Worm (Caenorhabditis elegans): ENCODE measurements around the gene dpf-4.
A peak's percentile ranks its signal among the peaks of the same experiment; 100 is the strongest.

Gene dpf-4

ce11 chrIII:5874664-5875417, 15.7 kb downstream of the dpf-4 start:
- TF ChIP-seq lin-35 (GFP tag; optimal IDR thresholded peaks at IDR 0.05) (no peak), dsc-1 (tag; optimal IDR thresholded peaks at IDR 0.05) (peak; percentile 19), aha-1 (tag; optimal IDR thresholded peaks at IDR 0.05) (no peak), mab-9 (GFP tag; IDR thresholded peaks at IDR 0.05) (no peak), efl-1 (optimal IDR thresholded peaks at IDR 0.05) (no peak), efl-1 (GFP tag; optimal IDR thresholded peaks at IDR 0.05 in 1 of 2) (peak in 1 of 2 experiments; percentile 77), fkh-8 (tag; optimal IDR thresholded peaks at IDR 0.05) (no peak), lin-39 (tag; optimal IDR thresholded peaks at IDR 0.05) (no peak), lir-3 (tag; optimal IDR thresholded peaks at IDR 0.05; ENCODE audit: poor library complexity) (no peak), dpl-1 (GFP tag; optimal IDR thresholded peaks at IDR 0.05) (no peak), pax-3 (tag; optimal IDR thresholded peaks at IDR 0.05) (no peak), ztf-11 (tag; optimal IDR thresholded peaks at IDR 0.05) (no peak), nhr-11 (tag; optimal IDR thresholded peaks at IDR 0.05) (no peak), F16B12.6 (tag; optimal IDR thresholded peaks at IDR 0.05) (no peak), lsy-2 (tag; optimal IDR thresholded peaks at IDR 0.05) (no peak), elt-3 (tag; optimal IDR thresholded peaks at IDR 0.05) (no peak), sup-37 (GFP tag; optimal IDR thresholded peaks at IDR 0.05) (no peak), nhr-85 (tag) (no peak)

DNA sequence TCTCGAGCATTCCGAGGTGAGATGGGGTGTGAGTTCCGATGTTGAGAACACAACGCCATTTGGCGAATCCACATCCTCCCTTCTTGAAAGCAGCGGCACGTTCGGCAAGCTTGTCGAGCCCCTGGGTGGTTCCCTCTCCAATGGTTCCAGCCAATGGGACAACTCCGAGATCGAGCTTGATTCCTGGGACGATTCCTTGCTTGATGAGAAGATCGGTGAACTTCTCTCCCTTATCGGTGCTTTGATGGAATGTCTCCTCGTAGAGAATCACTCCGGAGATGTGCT, 16.3 kb downstream of the dpf-4 start:
- no peak for TF ChIP-seq xbp-1 (tag; optimal IDR thresholded peaks at IDR 0.05)
- no peak for TF ChIP-seq swsn-7 (tag; optimal IDR thresholded peaks at IDR 0.05)
- no peak for TF ChIP-seq unc-130 (tag; optimal IDR thresholded peaks at IDR 0.05)
- TF ChIP-seq snu-23 (GFP tag; optimal IDR thresholded peaks at IDR 0.05), result no peak
- no peak for TF ChIP-seq ztf-4 (tag; optimal IDR thresholded peaks at IDR 0.05)
- TF ChIP-seq hlh-17 (GFP tag; optimal IDR thresholded peaks at IDR 0.05; ENCODE audit: borderline replicate concordance), result no peak
- no peak for TF ChIP-seq mep-1 (tag; optimal IDR thresholded peaks at IDR 0.05)
- peak; percentile 36 for TF ChIP-seq nhr-85 (tag)
- no peak for TF ChIP-seq hlh-4 (tag; optimal IDR thresholded peaks at IDR 0.05)

- TF ChIP-seq elt-2 (tag; optimal IDR thresholded peaks at IDR 0.05) (peak; percentile 42), ces-1 (GFP tag; optimal IDR thresholded peaks at IDR 0.05) (no peak), efl-1 (optimal IDR thresholded peaks at IDR 0.05) (no peak), efl-1 (GFP tag; optimal IDR thresholded peaks at IDR 0.05 in 1 of 2) (peak in 1 of 2 experiments; percentile 32)
These were observed 16.6 kb downstream of the dpf-4 start for ce11 chrIII:5875705-5876104.

- TF ChIP-seq mdl-1 (tag; optimal IDR thresholded peaks at IDR 0.05) (peak in 1 of 2 experiments; percentile 40), xbp-1 (tag; optimal IDR thresholded peaks at IDR 0.05) (no peak), grh-1 (GFP tag; IDR thresholded peaks at IDR 0.05) (0 out of 2 replicates have a peak, but pooled peaks have one; percentile 5), elt-3 (tag; optimal IDR thresholded peaks at IDR 0.05) (peak in 1 of 6 experiments; percentile 30), C16A3.4 (tag; optimal IDR thresholded peaks at IDR 0.05) (no peak), dpl-1 (GFP tag; optimal IDR thresholded peaks at IDR 0.05) (peak in 2 of 3 experiments; percentile 22 to 33), mef-2 (tag; optimal IDR thresholded peaks at IDR 0.05) (no peak), lin-15B (tag; optimal IDR thresholded peaks at IDR 0.05) (no peak), ztf-11 (tag; optimal IDR thresholded peaks at IDR 0.05) (no peak), aly-2 (tag; optimal IDR thresholded peaks at IDR 0.05) (no peak), nhr-11 (tag; optimal IDR thresholded peaks at IDR 0.05) (no peak), unc-62 (GFP tag; optimal IDR thresholded peaks at IDR 0.05) (no peak), lin-35 (GFP tag; optimal IDR thresholded peaks at IDR 0.05) (peak; percentile 24 to 60), ama-1 (optimal IDR thresholded peaks at IDR 0.05) (peak; percentile 56), egl-13 (tag; optimal IDR thresholded peaks at IDR 0.05) (no peak), jun-1 (tag; optimal IDR thresholded peaks at IDR 0.05) (no peak), unc-86 (tag; optimal IDR thresholded peaks at IDR 0.05) (no peak), ceh-8 (GFP tag; optimal IDR thresholded peaks at IDR 0.05) (no peak), vab-15 (tag; optimal IDR thresholded peaks at IDR 0.05) (no peak), Y116A8C.19 (tag; optimal IDR thresholded peaks at IDR 0.05; ENCODE audit: borderline replicate concordance) (no peak), lir-3 (tag; optimal IDR thresholded peaks at IDR 0.05; ENCODE audit: poor library complexity) (no peak), unc-98 (GFP tag; IDR thresholded peaks at IDR 0.05) (no peak), unc-130 (tag; optimal IDR thresholded peaks at IDR 0.05) (no peak), lin-14 (GFP tag; optimal IDR thresholded peaks at IDR 0.05) (peak; percentile 76), pqm-1 (tag; optimal IDR thresholded peaks at IDR 0.05) (no peak), tbx-2 (tag; optimal IDR thresholded peaks at IDR 0.05) (peak; percentile 22), aha-1 (tag; optimal IDR thresholded peaks at IDR 0.05) (no peak)
These were observed 17.1 kb downstream of the dpf-4 start, which contains the start of gene aldo-2 for ce11 chrIII:5876140-5876675. Gene aldo-2, minus strand, starts transcription at chrIII:5876625.

Data from whole organism, L1 larva.